Worm (Caenorhabditis elegans) whole organism, L1 larva: ENCODE measurements around the gene M04C3.5.

Experiments
- F16B12.6 ChIP-seq: fragments of 150-350 bp; optimal IDR thresholded peaks from 2 replicates; lab custom pipeline; 2014; ENCODE audit warnings: missing biosample characterization, missing genetic modification characterization
- aly-2 ChIP-seq: fragments of 150-350 bp; optimal IDR thresholded peaks from 2 replicates; lab custom pipeline; 2014; ENCODE audit warnings: missing biosample characterization, missing genetic modification characterization
- ceh-63 ChIP-seq: fragments of 200-800 bp; sonication (Bioruptor generic); optimal IDR thresholded peaks from 2 replicates; lab custom pipeline; 2018; ENCODE audit warnings: mild to moderate bottlenecking, missing genetic modification characterization, missing compliant biosample characterization
- ceh-82 ChIP-seq, 3 experiments: fragments of 150-350 bp in 1 of 3; sonication (generic microtip) in 2 of 3; optimal IDR thresholded peaks; 2 replicates each; lab custom pipeline; 2014 to 2017; ENCODE audit warnings: missing biosample characterization in 3 of 3, missing genetic modification characterization in 3 of 3
- dpl-1 ChIP-seq, 3 experiments: fragments of 150-350 bp in 2 of 3; sonication (generic microtip) in 1 of 3; optimal IDR thresholded peaks; 2 replicates each; lab custom pipeline; 2014 to 2017; ENCODE audit warnings: missing biosample characterization in 3 of 3, missing genetic modification characterization in 3 of 3, missing genetic modification reagents in 3 of 3
- efl-3 ChIP-seq: fragments of 200-800 bp; sonication (Bioruptor generic); optimal IDR thresholded peaks from 2 replicates; lab custom pipeline; 2018; ENCODE audit warnings: mild to moderate bottlenecking, missing genetic modification characterization, missing compliant biosample characterization
- egl-27 ChIP-seq, 2 experiments: fragments of 150-350 bp in 1 of 2; sonication (generic microtip); optimal IDR thresholded peaks; 3 replicates each; lab custom pipeline; 2017 to 2018; ENCODE audit warnings: missing biosample characterization in 2 of 2, missing genetic modification characterization in 2 of 2, missing genetic modification reagents in 2 of 2
- elt-2 ChIP-seq: sonication (generic microtip); optimal IDR thresholded peaks from 2 replicates; lab custom pipeline; 2016; ENCODE audit warnings: missing genetic modification characterization, mild to moderate bottlenecking, inconsistent platforms, missing compliant biosample characterization, missing genetic modification reagents
- elt-3 ChIP-seq, 6 experiments: fragments of 150-350 bp in 1 of 6; sonication (generic microtip); optimal IDR thresholded peaks; 2 replicates each; lab custom pipeline; 2017 to 2018; ENCODE audit warnings: missing biosample characterization in 6 of 6, missing genetic modification characterization in 6 of 6, inconsistent platforms in 1 of 6
- ets-5 ChIP-seq: fragments of 200-800 bp; sonication (Bioruptor generic); IDR thresholded peaks from 2 replicates; pipeline ENCODE4 v1.3.6; 2022; ENCODE audit warnings: missing genetic modification characterization, missing compliant biosample characterization
- fos-1 ChIP-seq: fragments of 150-350 bp; optimal IDR thresholded peaks from 2 replicates; lab custom pipeline; 2014; ENCODE audit warnings: missing biosample characterization, missing genetic modification characterization
- grh-1 ChIP-seq: fragments of 200-800 bp; sonication (Bioruptor generic); IDR thresholded peaks from 2 replicates; pipeline ENCODE4 v1.3.6; 2022; ENCODE audit warnings: missing genetic modification reagents, missing genetic modification characterization, missing compliant biosample characterization
- irx-1 ChIP-seq: sonication (generic microtip); optimal IDR thresholded peaks from 2 replicates; lab custom pipeline; 2016; ENCODE audit warnings: missing genetic modification characterization, missing compliant biosample characterization
- isw-1 ChIP-seq: fragments of 200-800 bp; sonication (Bioruptor generic); IDR thresholded peaks from 2 replicates; pipeline ENCODE4 v1.3.6; 2022; ENCODE audit warnings: missing genetic modification characterization, missing compliant biosample characterization
- jun-1 ChIP-seq: fragments of 150-350 bp; optimal IDR thresholded peaks from 2 replicates; lab custom pipeline; 2014; ENCODE audit warnings: missing biosample characterization, missing genetic modification reagents, missing genetic modification characterization
- lin-13 ChIP-seq: fragments of 150-350 bp; optimal IDR thresholded peaks from 2 replicates; lab custom pipeline; 2014; ENCODE audit warnings: missing biosample characterization, missing genetic modification reagents, missing genetic modification characterization
- lin-39 ChIP-seq: fragments of 150-350 bp; optimal IDR thresholded peaks from 2 replicates; lab custom pipeline; 2014; ENCODE audit warnings: missing biosample characterization, missing genetic modification reagents, missing genetic modification characterization
- lir-3 ChIP-seq: sonication (generic microtip); optimal IDR thresholded peaks from 2 replicates; lab custom pipeline; 2016; ENCODE audit warnings: mild to moderate bottlenecking, missing genetic modification characterization, moderate library complexity, missing compliant biosample characterization; ENCODE audit not compliant: poor library complexity
- mab-9 ChIP-seq: fragments of 200-800 bp; sonication (Bioruptor generic); IDR thresholded peaks from 2 replicates; pipeline ENCODE4 v1.3.6; 2022; ENCODE audit warnings: missing genetic modification reagents, missing genetic modification characterization, missing compliant biosample characterization
- mdl-1 ChIP-seq, 2 experiments: fragments of 150-350 bp; optimal IDR thresholded peaks; 2 replicates each; lab custom pipeline; 2014 to 2017; ENCODE audit warnings: missing biosample characterization in 2 of 2, missing genetic modification characterization in 2 of 2, inconsistent platforms in 1 of 2
- nhr-237 ChIP-seq: fragments of 150-350 bp; optimal IDR thresholded peaks from 2 replicates; lab custom pipeline; 2014; ENCODE audit warnings: missing biosample characterization, missing genetic modification characterization
- nhr-28 ChIP-seq: fragments of 150-350 bp; optimal IDR thresholded peaks from 2 replicates; lab custom pipeline; 2014; ENCODE audit warnings: missing biosample characterization, missing genetic modification characterization
- nhr-71 ChIP-seq: sonication (generic microtip); optimal IDR thresholded peaks from 2 replicates; lab custom pipeline; 2016; ENCODE audit warnings: mild to moderate bottlenecking, missing genetic modification characterization, moderate library complexity, missing compliant biosample characterization
- nhr-76 ChIP-seq: sonication (generic microtip); optimal IDR thresholded peaks from 2 replicates; lab custom pipeline; 2017; ENCODE audit warnings: missing biosample characterization, missing genetic modification characterization
- nhr-77 ChIP-seq: fragments of 150-350 bp; optimal IDR thresholded peaks from 2 replicates; lab custom pipeline; 2014; ENCODE audit warnings: missing biosample characterization, missing genetic modification characterization
- nhr-84 ChIP-seq: sonication (generic microtip); optimal IDR thresholded peaks from 2 replicates; lab custom pipeline; 2017; ENCODE audit warnings: missing biosample characterization, missing genetic modification characterization
- nhr-85 ChIP-seq: sonication (generic microtip); peaks from one replicate; lab custom pipeline; 2016; ENCODE audit warnings: missing genetic modification characterization, inconsistent platforms, missing compliant biosample characterization
- nhr-90 ChIP-seq: sonication (generic microtip); optimal IDR thresholded peaks from 2 replicates; lab custom pipeline; 2016; ENCODE audit warnings: mild to moderate bottlenecking, missing genetic modification characterization, missing compliant biosample characterization; ENCODE audit not compliant: poor library complexity
- pag-3 ChIP-seq: sonication (generic microtip); optimal IDR thresholded peaks from 2 replicates; lab custom pipeline; 2017; ENCODE audit warnings: missing genetic modification characterization, mild to moderate bottlenecking, missing compliant biosample characterization, antibody characterized with exemption, borderline replicate concordance; ENCODE audit not compliant: insufficient read depth
- rnt-1 ChIP-seq: sonication (generic microtip); optimal IDR thresholded peaks from 2 replicates; lab custom pipeline; 2016; ENCODE audit warnings: mild to moderate bottlenecking, missing genetic modification characterization, moderate library complexity, missing compliant biosample characterization
- skn-1 ChIP-seq: fragments of 150-350 bp; optimal IDR thresholded peaks from 2 replicates; lab custom pipeline; 2014; ENCODE audit warnings: missing biosample characterization, missing genetic modification characterization
- snpc-4 ChIP-seq: fragments of 150-350 bp; optimal IDR thresholded peaks from 2 replicates; lab custom pipeline; 2014; ENCODE audit warnings: missing biosample characterization, missing genetic modification characterization
- tlp-1 ChIP-seq: fragments of 150-350 bp; optimal IDR thresholded peaks from 2 replicates; lab custom pipeline; 2014; ENCODE audit warnings: missing biosample characterization, missing genetic modification characterization
- unc-130 ChIP-seq: fragments of 150-350 bp; optimal IDR thresholded peaks from 2 replicates; lab custom pipeline; 2017; ENCODE audit warnings: missing biosample characterization, missing genetic modification characterization, inconsistent platforms
- unc-62 ChIP-seq: fragments of 150-350 bp; optimal IDR thresholded peaks from 2 replicates; lab custom pipeline; 2014; ENCODE audit warnings: missing biosample characterization, missing genetic modification reagents, missing genetic modification characterization
- vab-15 ChIP-seq: sonication (generic microtip); optimal IDR thresholded peaks from 2 replicates; lab custom pipeline; 2017; ENCODE audit warnings: missing genotype, mild to moderate bottlenecking, missing genetic modification characterization, missing compliant biosample characterization
- ztf-11 ChIP-seq, 2 experiments: sonication (generic microtip); optimal IDR thresholded peaks; 2 replicates each; lab custom pipeline; 2016 to 2017; ENCODE audit warnings: missing genetic modification characterization in 2 of 2, missing biosample characterization in 1 of 2, missing compliant biosample characterization in 1 of 2

The M04C3.5 gene

DNA sequence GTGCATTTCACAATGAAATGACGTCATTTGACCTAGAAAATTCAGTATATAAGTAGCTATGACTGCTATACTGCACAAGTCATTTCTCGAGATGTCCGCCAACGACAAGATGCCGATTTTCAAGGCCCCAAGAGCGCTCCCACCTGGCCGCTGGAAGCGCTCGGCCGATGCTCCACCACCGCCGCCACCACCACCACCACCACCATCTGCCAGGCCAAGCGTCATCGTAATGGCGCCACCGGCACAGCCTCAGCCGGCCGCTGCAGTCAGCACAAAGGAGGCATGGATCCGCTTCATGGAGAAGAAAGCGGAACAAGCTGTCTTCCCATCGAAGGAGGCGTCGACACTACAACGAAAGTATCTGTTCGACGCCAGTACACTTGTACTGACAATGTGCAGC, 35.7 kb downstream of the M04C3.5 start, which contains the start of gene Y43F8B.28:
Y43F8B.28 (plus strand) TSS at position 59 of the 400 bp plus-strand sequence.
- TF ChIP-seq unc-130 (tag; lab: Kevin White, UChicago) (no peak), efl-3 (no peak), egl-27 (tag; optimal IDR thresholded peaks at IDR 0.05; lab: Kevin White, UChicago) (no peak), nhr-85 (tag; lab: Kevin White, UChicago) (no peak), pag-3 (no peak), nhr-237 (no peak)

- no peak for TF ChIP-seq mab-9 (GFP tag; lab: Robert Waterston, UW)
- TF ChIP-seq nhr-84: no peak
- TF ChIP-seq jun-1: no peak
- no peak for TF ChIP-seq rnt-1 (tag; lab: Kevin White, UChicago)
- TF ChIP-seq nhr-90: no peak
- no peak for TF ChIP-seq nhr-85 (tag; lab: Kevin White, UChicago)
- no peak for TF ChIP-seq vab-15 (tag; lab: Kevin White, UChicago)
- no peak for TF ChIP-seq lin-39 (tag; lab: Kevin White, UChicago)
- TF ChIP-seq dpl-1 (GFP tag; optimal IDR thresholded peaks at IDR 0.05; lab: Kevin White, UChicago): no peak
These were observed 36.2 kb downstream of the M04C3.5 start, which contains the start of gene Y43F8B.18 for ce11 chrV:19485690-19486089. Y43F8B.18 (plus strand) TSS chrV:19485990.

DNA sequence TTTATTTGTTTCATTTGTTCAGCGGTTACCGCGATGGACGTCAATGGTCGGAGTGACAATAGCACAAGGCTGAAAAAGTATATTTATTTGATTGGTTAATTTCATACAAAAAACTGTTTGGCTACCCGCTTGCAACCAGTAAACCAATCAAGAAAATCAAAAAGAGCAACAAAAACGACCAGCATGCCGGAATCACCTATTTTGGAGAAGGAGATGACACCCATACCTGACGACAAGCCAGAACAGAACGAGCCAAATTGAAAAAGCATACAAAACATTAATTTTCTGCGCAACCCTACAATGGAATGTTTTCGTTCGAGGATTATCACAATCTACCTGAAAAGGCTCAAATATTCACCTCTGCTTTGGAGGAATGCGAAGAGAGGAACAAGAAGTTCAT, 40.9 kb downstream of the M04C3.5 start, which contains the start of gene Y43F8B.7:
Y43F8B.7 (plus strand) TSS at position 301 of the 400 bp plus-strand sequence.
- TF ChIP-seq isw-1 (GFP tag; lab: Robert Waterston, UW) (no peak), efl-3 (no peak), jun-1 (no peak), tlp-1 (tag; lab: Kevin White, UChicago) (no peak), aly-2 (tag; lab: Kevin White, UChicago) (no peak), fos-1 (tag; lab: Kevin White, UChicago) (no peak), lir-3 (tag; lab: Kevin White, UChicago) (no peak), nhr-76 (tag; lab: Kevin White, UChicago) (no peak), ztf-11 (tag; optimal IDR thresholded peaks at IDR 0.05; lab: Kevin White, UChicago) (no peak), grh-1 (GFP tag; lab: Robert Waterston, UW) (no peak)

DNA sequence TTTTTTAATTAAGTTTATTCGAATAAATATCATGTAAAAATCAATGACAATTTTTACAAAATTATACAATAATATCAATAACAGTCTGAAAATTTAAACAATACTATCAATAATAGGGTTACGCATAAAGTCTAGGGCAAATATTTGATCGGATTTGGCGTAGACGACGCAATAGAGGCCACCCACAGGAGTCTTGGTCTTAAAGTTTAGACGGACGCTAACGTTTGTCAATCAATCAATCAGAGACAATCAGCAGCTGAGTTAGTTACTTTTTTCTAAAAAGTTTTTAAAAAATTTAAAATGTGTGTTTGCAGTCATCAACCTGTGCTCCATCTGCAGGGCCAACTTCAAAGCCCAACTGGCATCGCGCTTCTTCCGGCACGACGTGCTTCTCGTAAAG, 41.8 kb downstream of the M04C3.5 start, which contains the start of gene Y43F8B.29:
Y43F8B.29 (plus strand) TSS at position 301 of the 400 bp plus-strand sequence.
- TF ChIP-seq snpc-4 (no peak), unc-62 (no peak), elt-3 (tag; optimal IDR thresholded peaks at IDR 0.05; lab: Kevin White, UChicago) (no peak), ets-5 (GFP tag; lab: Robert Waterston, UW) (no peak), nhr-28 (tag; lab: Kevin White, UChicago) (no peak), fos-1 (tag; lab: Kevin White, UChicago) (no peak), F16B12.6 (no peak)

DNA sequence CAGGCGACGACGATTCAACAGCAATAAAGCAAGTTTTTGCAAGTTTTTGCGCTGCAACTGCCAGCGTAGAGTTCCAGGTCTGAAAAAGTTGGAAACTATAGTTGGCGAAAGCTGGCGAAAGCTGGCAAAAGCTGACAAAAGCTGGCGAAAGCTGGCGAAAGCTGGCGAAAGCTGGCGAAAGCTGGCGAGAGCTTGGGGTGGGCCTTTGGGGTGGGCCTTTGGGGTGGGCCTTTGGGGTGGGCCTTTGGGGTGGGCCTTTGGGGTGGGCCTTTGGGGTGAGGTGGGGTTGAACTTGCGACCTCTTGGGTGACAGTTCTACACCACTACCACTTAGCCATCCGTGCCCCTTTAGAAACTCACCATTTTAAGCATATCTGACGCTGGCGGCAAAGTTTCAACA, 45.6 kb downstream of the M04C3.5 start:
- TF ChIP-seq ceh-63 (GFP tag; lab: Kevin White, UChicago) (no peak), lin-13 (GFP tag; lab: Kevin White, UChicago) (no peak), nhr-77 (tag; lab: Kevin White, UChicago) (no peak), skn-1 (tag; lab: Kevin White, UChicago) (no peak), ceh-82 (tag; optimal IDR thresholded peaks at IDR 0.05; lab: Kevin White, UChicago) (no peak), tlp-1 (tag; lab: Kevin White, UChicago) (no peak), irx-1 (tag; lab: Kevin White, UChicago) (no peak), elt-2 (tag; lab: Kevin White, UChicago) (no peak), mdl-1 (tag; optimal IDR thresholded peaks at IDR 0.05; lab: Kevin White, UChicago) (no peak), nhr-71 (tag; lab: Kevin White, UChicago) (no peak), elt-3 (tag; optimal IDR thresholded peaks at IDR 0.05; lab: Kevin White, UChicago) (no peak)
